Worm (Caenorhabditis elegans) whole organism, midembryonic: ENCODE data around the gene srb-6.

ENCODE experiments used
- T22C8.4 ChIP-seq: fragments of 200-800 bp; sonication (Bioruptor generic); IDR thresholded peaks from 2 replicates; pipeline ENCODE4 v1.3.6; 2022; ENCODE audit warnings: missing genetic modification characterization, missing compliant biosample characterization
- cog-1 ChIP-seq: sonication (generic microtip); optimal IDR thresholded peaks from 2 replicates; lab custom pipeline; 2016; ENCODE audit warnings: missing genetic modification characterization, missing compliant biosample characterization
- flt-1 ChIP-seq: fragments of 200-800 bp; sonication (Bioruptor generic); IDR thresholded peaks from 2 replicates; pipeline ENCODE4 v1.3.6; 2022; ENCODE audit warnings: missing genetic modification characterization, missing compliant biosample characterization
- klf-2 ChIP-seq: fragments of 200-800 bp; sonication (Bioruptor generic); conservative IDR thresholded peaks from 2 replicates; pipeline ENCODE4 v1.3.6; 2022; ENCODE audit warnings: missing genetic modification reagents, missing genetic modification characterization, missing compliant biosample characterization
- med-1 ChIP-seq: sonication (generic microtip); optimal IDR thresholded peaks from 2 replicates; lab custom pipeline; 2017; ENCODE audit warnings: missing genetic modification characterization, mild to moderate bottlenecking, missing compliant biosample characterization, antibody characterized with exemption, missing genetic modification reagents; ENCODE audit not compliant: insufficient read depth
- ref-1 ChIP-seq: fragments of 200-800 bp; sonication (Bioruptor generic); conservative IDR thresholded peaks from 2 replicates; pipeline ENCODE4 v1.3.6; 2022; ENCODE audit warnings: missing genetic modification reagents, missing genetic modification characterization, missing compliant biosample characterization
- tab-1 ChIP-seq: fragments of 200-800 bp; sonication (Bioruptor generic); IDR thresholded peaks from 2 replicates; pipeline ENCODE4 v1.3.6; 2022; ENCODE audit warnings: missing genetic modification characterization, missing compliant biosample characterization
- ztf-23 ChIP-seq: fragments of 200-800 bp; sonication (Bioruptor generic); IDR thresholded peaks from 2 replicates; pipeline ENCODE4 v1.3.6; 2022; ENCODE audit warnings: missing genetic modification reagents, missing genetic modification characterization, missing compliant biosample characterization
- ztf-29 ChIP-seq: fragments of 200-800 bp; sonication (Bioruptor generic); IDR thresholded peaks from 2 replicates; pipeline ENCODE4 v1.3.6; 2022; ENCODE audit warnings: missing genetic modification reagents, missing genetic modification characterization, missing compliant biosample characterization

Gene srb-6

DNA sequence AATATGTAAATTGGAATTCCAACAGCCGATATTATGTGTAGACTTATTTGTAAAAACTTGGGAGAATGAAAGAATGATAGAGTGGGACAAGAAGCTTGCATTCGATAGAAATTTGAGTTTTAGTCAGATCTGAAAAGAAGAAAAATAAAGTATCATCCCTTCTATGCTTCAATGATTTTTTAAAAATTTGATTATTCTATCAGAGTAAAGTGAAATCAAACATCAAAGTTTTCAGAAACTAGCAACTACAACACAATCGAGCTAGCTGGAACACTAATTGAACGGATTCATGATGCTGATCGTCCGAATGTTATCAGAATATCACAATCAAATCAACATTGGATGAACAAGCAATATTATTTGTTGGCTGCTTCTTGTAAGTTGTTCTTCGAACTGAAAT is 32.3 kb downstream of the srb-6 start, which contains the start of gene srh-135:
Gene srh-135 (minus strand): TSS at position 101 of the 400 bp plus-strand sequence.
- TF ChIP-seq ref-1 (GFP tag; lab: Robert Waterston, UW) (no peak), T22C8.4 (GFP tag; lab: Robert Waterston, UW) (no peak), klf-2 (GFP tag; lab: Robert Waterston, UW) (no peak), cog-1 (tag; lab: Kevin White, UChicago) (no peak), flt-1 (GFP tag; lab: Robert Waterston, UW) (no peak), ztf-23 (GFP tag; lab: Robert Waterston, UW) (no peak), ztf-29 (GFP tag; lab: Robert Waterston, UW) (no peak)

DNA sequence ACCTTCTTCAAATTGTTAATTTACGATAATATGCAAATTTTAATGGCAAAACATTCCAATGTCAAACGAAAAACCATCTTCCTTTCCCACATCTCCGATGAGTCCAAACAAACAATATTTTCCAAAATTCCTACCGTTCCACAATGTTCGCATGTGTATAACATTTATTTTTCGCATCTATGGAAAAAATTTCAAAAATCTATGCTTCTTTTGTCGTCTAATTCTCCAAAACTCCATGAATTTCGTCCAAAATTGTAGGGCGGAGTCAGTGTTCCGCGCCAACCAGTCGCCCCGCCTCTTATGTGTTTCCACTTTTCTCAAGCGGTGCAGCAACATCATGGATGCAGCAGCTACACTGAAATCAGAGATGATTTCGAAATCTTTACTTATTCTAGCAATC is 36.3 kb downstream of the srb-6 start, which contains the start of gene T01E8.8:
Gene T01E8.8 (plus strand): TSS at position 301 of the 400 bp plus-strand sequence.
- TF ChIP-seq med-1 (GFP tag; lab: Kevin White, UChicago) (no peak), ztf-29 (GFP tag; lab: Robert Waterston, UW) (no peak), ztf-23 (GFP tag; lab: Robert Waterston, UW) (no peak), ref-1 (GFP tag; lab: Robert Waterston, UW) (no peak), T22C8.4 (GFP tag; lab: Robert Waterston, UW) (no peak), tab-1 (no peak), flt-1 (GFP tag; lab: Robert Waterston, UW) (no peak), cog-1 (tag; lab: Kevin White, UChicago) (no peak), klf-2 (GFP tag; lab: Robert Waterston, UW) (no peak)

DNA sequence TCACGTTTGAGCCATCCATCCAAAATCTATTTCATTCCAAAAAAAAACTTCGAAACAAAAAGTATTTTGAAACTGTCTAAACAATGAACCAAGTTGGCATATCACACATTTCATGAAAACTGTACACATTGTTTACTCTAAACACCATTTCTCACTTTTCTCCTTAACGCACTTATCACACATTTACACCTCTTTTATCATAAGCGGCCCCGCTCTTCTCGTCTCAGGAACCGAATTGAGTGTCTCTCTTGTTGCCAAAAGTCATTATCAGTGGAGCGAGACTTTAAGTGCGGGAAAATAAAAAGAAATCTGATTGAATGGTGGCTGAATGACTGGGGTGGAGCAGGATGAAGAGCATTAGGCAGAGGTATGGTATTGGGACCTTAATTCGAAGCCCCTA is 37.2 kb downstream of the srb-6 start:
- TF ChIP-seq cog-1 (tag; lab: Kevin White, UChicago) (no peak), ztf-23 (GFP tag; lab: Robert Waterston, UW) (no peak), med-1 (GFP tag; lab: Kevin White, UChicago) (no peak)

DNA sequence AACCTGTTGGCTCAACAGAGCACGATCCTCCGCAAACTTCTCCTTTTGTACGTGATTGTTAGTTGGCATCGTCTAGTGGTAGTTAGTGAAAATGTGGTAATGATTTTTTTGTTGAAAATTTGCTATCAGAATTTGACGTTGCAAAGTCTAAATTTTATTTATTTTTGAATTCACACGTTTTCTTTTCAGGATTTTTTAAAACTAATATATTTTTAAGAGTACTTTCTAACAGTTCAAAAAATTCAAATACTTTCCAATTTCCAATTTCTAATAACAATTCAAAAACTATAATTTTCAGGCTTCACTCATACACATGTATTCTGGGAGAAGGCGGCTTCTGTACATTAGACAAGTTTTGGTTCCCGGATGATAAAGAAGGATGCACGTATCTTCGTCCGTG is 39.7 kb downstream of the srb-6 start, which contains the start of gene ubxn-5:
Gene ubxn-5 (minus strand): TSS at position 101 of the 400 bp plus-strand sequence.
- TF ChIP-seq ztf-29 (GFP tag; lab: Robert Waterston, UW) (no peak), ztf-23 (GFP tag; lab: Robert Waterston, UW) (no peak), cog-1 (tag; lab: Kevin White, UChicago) (no peak), tab-1 (no peak), T22C8.4 (GFP tag; lab: Robert Waterston, UW) (no peak), flt-1 (GFP tag; lab: Robert Waterston, UW) (no peak)

DNA sequence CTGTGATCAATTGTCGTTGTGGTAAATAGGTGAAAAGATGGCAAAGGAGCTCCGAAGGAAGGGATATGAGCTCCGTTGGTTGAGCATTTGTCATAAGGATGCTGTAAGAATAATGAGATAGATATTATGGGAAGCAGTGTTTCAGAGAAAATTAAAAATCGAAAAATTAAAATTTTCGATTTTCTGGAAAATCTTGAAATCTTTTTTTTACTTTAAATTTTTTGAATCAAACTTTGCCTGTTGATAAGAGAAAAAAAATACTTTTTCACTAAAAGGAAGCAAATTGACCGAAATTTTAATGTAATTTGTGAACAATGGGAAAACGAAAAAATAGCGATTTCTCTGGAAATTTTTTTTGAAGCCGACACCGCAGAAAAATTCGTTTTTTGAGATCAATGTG is 44.9 kb downstream of the srb-6 start, which contains the start of gene mec-15:
Gene mec-15 (minus strand): TSS at position 101 of the 400 bp plus-strand sequence.
- TF ChIP-seq flt-1 (GFP tag; lab: Robert Waterston, UW) (no peak), med-1 (GFP tag; lab: Kevin White, UChicago) (no peak), tab-1 (no peak), T22C8.4 (GFP tag; lab: Robert Waterston, UW) (no peak), ztf-29 (GFP tag; lab: Robert Waterston, UW) (no peak), cog-1 (tag; lab: Kevin White, UChicago) (no peak), klf-2 (GFP tag; lab: Robert Waterston, UW) (no peak), ztf-23 (GFP tag; lab: Robert Waterston, UW) (no peak), ref-1 (GFP tag; lab: Robert Waterston, UW) (no peak)

DNA sequence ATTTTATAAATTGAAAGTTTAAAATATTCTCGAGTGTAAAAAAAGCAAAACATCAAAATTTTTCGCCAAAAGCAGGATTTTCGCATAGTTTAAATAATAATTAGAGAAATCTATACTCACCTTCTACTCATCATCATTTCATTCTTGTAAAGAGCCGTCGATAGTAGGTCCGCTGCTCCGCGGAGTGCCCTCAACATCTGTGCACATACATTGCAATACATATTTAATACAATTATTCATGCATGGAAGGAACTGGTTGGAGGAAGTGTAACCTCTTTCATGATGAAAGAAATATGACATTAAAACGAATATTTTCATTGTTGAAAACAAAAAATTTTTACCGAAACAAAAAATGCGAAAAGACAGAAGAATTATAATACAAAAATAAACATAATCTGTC is 47.6 kb downstream of the srb-6 start, which contains the start of gene mrps-14:
Gene mrps-14 (minus strand): TSS at position 197 of the 400 bp plus-strand sequence.
- TF ChIP-seq T22C8.4 (GFP tag; lab: Robert Waterston, UW): no peak
- no peak for TF ChIP-seq med-1 (GFP tag; lab: Kevin White, UChicago)

DNA sequence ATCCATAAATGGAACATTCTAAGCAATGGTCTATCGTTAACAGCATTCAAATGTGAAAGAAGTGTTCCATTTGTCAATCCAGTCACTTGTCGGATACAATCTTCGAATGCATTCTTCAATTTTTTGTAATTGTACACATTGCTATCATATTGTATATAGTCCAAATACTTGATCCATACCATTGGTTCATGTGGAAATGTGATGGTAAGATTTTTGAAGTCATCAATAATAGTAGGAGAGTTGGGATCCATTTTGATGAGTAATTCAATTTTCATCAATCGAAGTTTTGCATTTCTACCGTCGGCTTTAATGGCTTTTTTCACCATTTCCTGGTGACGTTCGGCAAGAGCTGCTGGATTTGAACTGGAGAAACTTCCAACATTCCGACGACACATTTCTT is 50.9 kb downstream of the srb-6 start:
- TF ChIP-seq cog-1 (tag; lab: Kevin White, UChicago): no peak
- TF ChIP-seq ztf-23 (GFP tag; lab: Robert Waterston, UW): no peak
- no peak for TF ChIP-seq klf-2 (GFP tag; lab: Robert Waterston, UW)
- TF ChIP-seq T22C8.4 (GFP tag; lab: Robert Waterston, UW): no peak
- TF ChIP-seq med-1 (GFP tag; lab: Kevin White, UChicago): no peak
- TF ChIP-seq ztf-29 (GFP tag; lab: Robert Waterston, UW): no peak
- no peak for TF ChIP-seq tab-1
